Fruit fly (Drosophila melanogaster) whole organism, wandering third instar larva: ENCODE results near the gene Rpn13R.
A peak's percentile ranks its signal among the peaks of the same experiment; 100 is the strongest.

Experiments
- Abd-B ChIP-seq: fragments of >200 bp; optimal IDR thresholded peaks from 2 replicates; lab custom pipeline; 2017; ENCODE audit warnings: missing biosample characterization, missing genetic modification characterization
- CG32264 ChIP-seq: fragments of 200-800 bp; sonication (Bioruptor generic); optimal IDR thresholded peaks from 2 replicates; lab custom pipeline; 2016; ENCODE audit warnings: missing biosample characterization, missing genetic modification characterization
- CG9705 ChIP-seq: fragments of 200-800 bp; sonication (Bioruptor generic); optimal IDR thresholded peaks from 2 replicates; lab custom pipeline; 2018; ENCODE audit warnings: missing biosample characterization, mild to moderate bottlenecking, missing genetic modification characterization
- CrebA ChIP-seq: fragments of 200-800 bp; sonication (Bioruptor generic); optimal IDR thresholded peaks from 2 replicates; lab custom pipeline; 2016; ENCODE audit warnings: missing biosample characterization, mild to moderate bottlenecking, missing genetic modification characterization, borderline replicate concordance
- Dfd ChIP-seq: fragments of >200 bp; optimal IDR thresholded peaks from 2 replicates; lab custom pipeline; 2017; ENCODE audit warnings: missing biosample characterization, missing genetic modification characterization
- Dif ChIP-seq: fragments of 200-275, 200-300 bp; sonication (Bioruptor generic); optimal IDR thresholded peaks from 2 replicates; lab custom pipeline; 2018; ENCODE audit warnings: missing biosample characterization, missing genetic modification characterization; ENCODE audit not compliant: partially characterized antibody
- GATAd ChIP-seq: sonication (Bioruptor generic); optimal IDR thresholded peaks from 2 replicates; lab custom pipeline; 2016; ENCODE audit warnings: missing biosample characterization, missing genetic modification characterization
- HLH106 ChIP-seq: fragments of 200-800 bp; optimal IDR thresholded peaks from 3 replicates; lab custom pipeline; 2019; ENCODE audit warnings: missing biosample characterization, mild to moderate bottlenecking, missing genetic modification characterization, moderate library complexity
- Hnf4 ChIP-seq: fragments of 200-800 bp; sonication (Bioruptor generic); optimal IDR thresholded peaks from 2 replicates; lab custom pipeline; 2016; ENCODE audit warnings: missing biosample characterization, mild to moderate bottlenecking, missing genetic modification characterization
- Hr78 ChIP-seq: fragments of >200 bp; optimal IDR thresholded peaks from 2 replicates; lab custom pipeline; 2017; ENCODE audit warnings: missing biosample characterization, missing genetic modification characterization
- Hr83 ChIP-seq: fragments of 200-300 bp; sonication (Bioruptor generic); optimal IDR thresholded peaks from 2 replicates; lab custom pipeline; 2016; ENCODE audit warnings: missing biosample characterization, mild to moderate bottlenecking, missing genetic modification characterization, moderate library complexity; ENCODE audit not compliant: poor library complexity, severe bottlenecking
- Jra ChIP-seq: sonication (Bioruptor generic); optimal IDR thresholded peaks from 2 replicates; lab custom pipeline; 2016; ENCODE audit warnings: missing biosample characterization, missing genetic modification characterization
- Mio ChIP-seq: sonication (Bioruptor generic); optimal IDR thresholded peaks from 2 replicates; lab custom pipeline; 2016; ENCODE audit warnings: missing biosample characterization, missing genetic modification characterization
- Myc ChIP-seq: fragments of >200 bp; optimal IDR thresholded peaks from 2 replicates; lab custom pipeline; 2017
- N ChIP-seq: fragments of >200 bp; optimal IDR thresholded peaks from 2 replicates; lab custom pipeline; 2018; ENCODE audit warnings: missing biosample characterization, missing external identifiers, missing genetic modification characterization
- OdsH ChIP-seq: fragments of 200-800 bp; sonication (Bioruptor generic); optimal IDR thresholded peaks from 2 replicates; lab custom pipeline; 2016; ENCODE audit warnings: missing biosample characterization, mild to moderate bottlenecking, missing genetic modification characterization
- Rel ChIP-seq, 2 experiments: fragments of 200-800 bp; sonication (Bioruptor generic) in 1 of 2; optimal IDR thresholded peaks; 2 replicates in 1 of 2; 3 replicates in 1 of 2; lab custom pipeline; 2016 to 2019; ENCODE audit warnings: mild to moderate bottlenecking in 2 of 2, missing biosample characterization in 2 of 2, missing genetic modification characterization in 2 of 2, moderate library complexity in 1 of 2
- Sp1 ChIP-seq: fragments of 200-800 bp; sonication (Bioruptor generic); optimal IDR thresholded peaks from 3 replicates; lab custom pipeline; 2019; ENCODE audit warnings: missing biosample characterization, mild to moderate bottlenecking, missing genetic modification characterization, moderate library complexity
- Vsx2 ChIP-seq: fragments of 200-300, 225-300 bp; sonication (Bioruptor generic); optimal IDR thresholded peaks from 2 replicates; lab custom pipeline; 2018; ENCODE audit warnings: missing biosample characterization, missing genetic modification characterization; ENCODE audit not compliant: partially characterized antibody
- br ChIP-seq: fragments of 200-800 bp; sonication (Bioruptor generic); optimal IDR thresholded peaks from 2 replicates; lab custom pipeline; 2016; ENCODE audit warnings: missing biosample characterization, missing genetic modification characterization
- brk ChIP-seq: fragments of 200-800 bp; sonication (Bioruptor generic); optimal IDR thresholded peaks from 2 replicates; lab custom pipeline; 2016; ENCODE audit warnings: missing biosample characterization, mild to moderate bottlenecking, missing genetic modification characterization
- dl ChIP-seq, 2 experiments: fragments of 175-275, 200-275 bp in 1 of 2; fragments of 200-275 bp in 1 of 2; sonication (Bioruptor generic); optimal IDR thresholded peaks; lab custom pipeline; 2018; ENCODE audit warnings: mild to moderate bottlenecking in 2 of 2, missing biosample characterization in 2 of 2, missing genetic modification characterization in 2 of 2, moderate library complexity in 2 of 2; ENCODE audit not compliant: partially characterized antibody in 2 of 2, insufficient read depth in 1 of 2
- dmrt93B ChIP-seq: fragments of 200-800 bp; sonication (Bioruptor generic); optimal IDR thresholded peaks from 2 replicates; lab custom pipeline; 2018; ENCODE audit warnings: missing biosample characterization, mild to moderate bottlenecking, missing genetic modification characterization
- dsf ChIP-seq: sonication (Bioruptor generic); optimal IDR thresholded peaks from 2 replicates; lab custom pipeline; 2016; ENCODE audit warnings: missing biosample characterization, missing genetic modification characterization, borderline replicate concordance
- ey ChIP-seq: fragments of 200-800 bp; sonication (Bioruptor generic); optimal IDR thresholded peaks from 2 replicates; lab custom pipeline; 2016; ENCODE audit warnings: missing biosample characterization, missing genetic modification characterization
- foxo ChIP-seq, 2 experiments: fragments of 200-800 bp; sonication (Bioruptor generic); optimal IDR thresholded peaks; 2 replicates in 1 of 2; 3 replicates in 1 of 2; lab custom pipeline; 2016 to 2017; ENCODE audit warnings: missing biosample characterization in 2 of 2, missing genetic modification characterization in 2 of 2
- fru ChIP-seq: fragments of 200-800 bp; sonication (Bioruptor generic); optimal IDR thresholded peaks from 3 replicates; lab custom pipeline; 2016; ENCODE audit warnings: missing biosample characterization, mild to moderate bottlenecking, missing genetic modification characterization
- h ChIP-seq: fragments of 200-800 bp; sonication (Bioruptor generic); optimal IDR thresholded peaks from 3 replicates; lab custom pipeline; 2016; ENCODE audit warnings: missing biosample characterization, mild to moderate bottlenecking, missing genetic modification characterization
- jim ChIP-seq: fragments of 175-275, 200-325 bp; sonication (Bioruptor generic); optimal IDR thresholded peaks from 2 replicates; lab custom pipeline; 2016; ENCODE audit warnings: missing biosample characterization, mild to moderate bottlenecking, missing genetic modification characterization
- lola ChIP-seq: fragments of >200 bp; optimal IDR thresholded peaks from 2 replicates; lab custom pipeline; 2017; ENCODE audit warnings: missing biosample characterization, missing genetic modification characterization
- pan ChIP-seq: fragments of >200 bp; optimal IDR thresholded peaks from 2 replicates; lab custom pipeline; 2017
- psq ChIP-seq: fragments of 200-800 bp; sonication (Bioruptor generic); optimal IDR thresholded peaks from 3 replicates; lab custom pipeline; 2017; ENCODE audit warnings: missing biosample characterization, mild to moderate bottlenecking, missing genetic modification characterization, moderate library complexity
- rgr ChIP-seq: fragments of 200-800 bp; sonication (Bioruptor generic); optimal IDR thresholded peaks from 3 replicates; lab custom pipeline; 2016; ENCODE audit warnings: missing biosample characterization, mild to moderate bottlenecking, missing genetic modification characterization
- sage ChIP-seq: fragments of 200-800 bp; sonication (Bioruptor generic); optimal IDR thresholded peaks from 2 replicates; lab custom pipeline; 2016; ENCODE audit warnings: missing biosample characterization, mild to moderate bottlenecking, missing genetic modification characterization
- sv ChIP-seq: fragments of 200-800 bp; sonication (Bioruptor generic); optimal IDR thresholded peaks from 3 replicates; lab custom pipeline; 2016; ENCODE audit warnings: missing biosample characterization, missing genetic modification characterization
- tai ChIP-seq: sonication (Bioruptor generic); optimal IDR thresholded peaks from 2 replicates; lab custom pipeline; 2016; ENCODE audit warnings: missing biosample characterization, missing genetic modification characterization
- usp ChIP-seq: fragments of >200 bp; optimal IDR thresholded peaks from 2 replicates; lab custom pipeline; 2017; ENCODE audit warnings: missing biosample characterization, missing genetic modification characterization
- woc ChIP-seq: sonication (Bioruptor generic); optimal IDR thresholded peaks from 2 replicates; lab custom pipeline; 2016; ENCODE audit warnings: missing biosample characterization, mild to moderate bottlenecking, missing genetic modification characterization

The Rpn13R gene

DNA sequence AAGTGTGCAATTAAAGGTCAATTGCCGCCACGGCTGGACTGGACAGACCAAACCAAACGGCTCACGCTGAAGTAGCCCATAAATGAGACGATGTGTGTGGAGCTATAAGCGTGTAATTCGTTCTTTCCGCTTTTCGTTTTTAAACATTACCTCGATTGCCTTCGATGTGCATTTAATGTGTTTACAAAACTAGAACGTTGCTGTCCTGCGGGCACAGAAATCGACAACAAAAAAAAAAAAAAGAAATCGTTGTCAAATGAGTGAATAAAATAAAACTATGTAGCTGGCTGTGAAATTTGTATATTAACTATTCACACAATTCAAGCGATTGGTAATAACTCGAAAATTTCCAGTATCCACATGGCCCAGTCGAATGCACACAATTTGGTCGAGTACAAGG is at the start of gene Rpn13R:
Gene Rpn13R, plus strand, starts transcription at position 301 of the 400 bp plus-strand sequence.
- no peak for TF ChIP-seq woc
- no peak for TF ChIP-seq rgr (GFP tag; lab: Kevin White, UChicago)
- TF ChIP-seq fru (GFP tag; lab: Kevin White, UChicago) = no peak
- TF ChIP-seq Hr78 (GFP tag; lab: Kevin White, UChicago) = no peak
- TF ChIP-seq tai (GFP tag; lab: Kevin White, UChicago) = no peak

DNA sequence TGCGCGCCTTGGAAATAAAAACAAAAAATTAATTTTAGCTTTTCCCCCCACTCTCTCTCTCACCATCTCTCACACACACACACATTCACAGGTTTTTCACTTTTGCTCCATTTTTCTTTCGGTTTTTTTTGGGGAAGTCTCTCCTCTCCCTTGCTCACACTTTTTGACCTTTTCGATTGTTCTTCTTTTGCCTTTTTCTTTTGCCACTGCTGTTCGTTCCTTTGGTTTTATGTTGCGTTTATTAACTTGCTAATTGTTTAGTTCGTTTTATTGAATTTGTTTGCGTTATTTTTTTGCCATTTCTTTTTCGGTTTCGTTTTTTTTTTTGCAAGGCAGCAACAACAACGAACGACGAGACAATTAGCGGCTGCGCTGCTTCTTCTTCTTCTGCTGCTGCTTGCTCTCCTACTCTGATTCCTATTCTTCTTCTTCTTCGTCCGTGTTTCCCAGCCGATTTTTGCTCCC is 49.3 kb upstream of the Rpn13R start:
- TF ChIP-seq ey (GFP tag; lab: Kevin White, UChicago) = no peak
- no peak for TF ChIP-seq dsf (GFP tag; lab: Kevin White, UChicago)
- TF ChIP-seq h = no peak
- no peak for TF ChIP-seq Mio (GFP tag; lab: Kevin White, UChicago)
- no peak for TF ChIP-seq Abd-B
- TF ChIP-seq psq (GFP tag; lab: Kevin White, UChicago) = peak; percentile 57
- no peak for TF ChIP-seq Myc (lab: Kevin White, UChicago)
- TF ChIP-seq CG32264 = no peak
- no peak for TF ChIP-seq tai (GFP tag; lab: Kevin White, UChicago)
- TF ChIP-seq Dif (GFP tag; lab: Kevin White, UChicago) = no peak
- TF ChIP-seq dl (GFP tag; optimal IDR thresholded peaks at IDR 0.05; lab: Kevin White, UChicago; ENCODE audit: insufficient read depth in 1 of 2, partially characterized antibody in 2 of 2) = no peak
- TF ChIP-seq GATAd = no peak
- TF ChIP-seq dmrt93B (GFP tag; lab: Kevin White, UChicago) = no peak
- TF ChIP-seq woc = no peak
- no peak for TF ChIP-seq CrebA
- TF ChIP-seq sage (GFP tag; lab: Kevin White, UChicago) = no peak
- TF ChIP-seq Vsx2 (GFP tag; lab: Kevin White, UChicago) = no peak
- TF ChIP-seq Dfd (GFP tag; lab: Kevin White, UChicago) = no peak
- TF ChIP-seq Hr78 (GFP tag; lab: Kevin White, UChicago) = no peak
- TF ChIP-seq foxo (GFP tag; optimal IDR thresholded peaks at IDR 0.05; lab: Kevin White, UChicago) = no peak
- no peak for TF ChIP-seq lola (GFP tag; lab: Kevin White, UChicago)
- TF ChIP-seq br = no peak
- TF ChIP-seq fru (GFP tag; lab: Kevin White, UChicago) = no peak
- TF ChIP-seq Hnf4 (GFP tag; lab: Kevin White, UChicago) = no peak
- TF ChIP-seq pan (lab: Kevin White, UChicago) = no peak
- no peak for TF ChIP-seq HLH106
- TF ChIP-seq sv (GFP tag; lab: Kevin White, UChicago) = no peak
- TF ChIP-seq Jra (GFP tag; lab: Kevin White, UChicago) = peak; percentile 11
- TF ChIP-seq brk (GFP tag; lab: Kevin White, UChicago) = no peak
- TF ChIP-seq Rel (GFP tag; optimal IDR thresholded peaks at IDR 0.05; lab: Kevin White, UChicago) = no peak
- TF ChIP-seq Rel (tag; optimal IDR thresholded peaks at IDR 0.05; lab: Kevin White, UChicago) = peak; percentile 31
- no peak for TF ChIP-seq usp (GFP tag; lab: Kevin White, UChicago)
- TF ChIP-seq rgr (GFP tag; lab: Kevin White, UChicago) = no peak
- TF ChIP-seq Sp1 (GFP tag; lab: Kevin White, UChicago) = peak; percentile 67
- TF ChIP-seq N (GFP tag; lab: Kevin White, UChicago) = no peak
- TF ChIP-seq OdsH (GFP tag; lab: Kevin White, UChicago) = no peak
- no peak for TF ChIP-seq Hr83 (GFP tag; lab: Kevin White, UChicago)
- TF ChIP-seq CG9705 (GFP tag; lab: Kevin White, UChicago) = no peak
- TF ChIP-seq jim (GFP tag; lab: Kevin White, UChicago) = peak; percentile 84
